Fruit fly (Drosophila melanogaster): ENCODE data around the gene CG13784.

CG13784 gene

dm6 chr2L:7258105-7258504 is 38.3 kb upstream of the CG13784 start (continued):
- TF ChIP-seq CG3407 (GFP tag; optimal IDR thresholded peaks at IDR 0.05) (peak; percentile 28), Fer2 (tag; optimal IDR thresholded peaks at IDR 0.05) (peak; percentile 1), Awh (GFP tag; IDR thresholded peaks at IDR 0.05) (no peak), sob (GFP tag; IDR thresholded peaks at IDR 0.05) (peak; percentile 50; the same call in 1 of the 2 replicates), schlank (tag; optimal IDR thresholded peaks at IDR 0.05) (no peak), CG32532 (GFP tag; IDR thresholded peaks at IDR 0.05) (peak; percentile 87), CG2712 (tag; optimal IDR thresholded peaks at IDR 0.05) (peak; percentile 60), CG42726 (GFP tag; IDR thresholded peaks at IDR 0.05; ENCODE audit: partially characterized antibody) (peak; percentile 58; the same call in 1 of the 2 replicates), CG3726 (GFP tag; IDR thresholded peaks at IDR 0.05) (no peak), amos (GFP tag; IDR thresholded peaks at IDR 0.05; ENCODE audit: partially characterized antibody) (peak; percentile 58), C15 (GFP tag; IDR thresholded peaks at IDR 0.05) (no peak), H15 (GFP tag; IDR thresholded peaks at IDR 0.05) (peak; percentile 55; the same call in 1 of the 3 replicates), CG4328 (GFP tag; optimal IDR thresholded peaks at IDR 0.05) (no peak), Hmr (GFP tag; optimal IDR thresholded peaks at IDR 0.05) (peak; percentile 49), lilli (GFP tag; optimal IDR thresholded peaks at IDR 0.05) (peak; percentile 35), disco-r (GFP tag; optimal IDR thresholded peaks at IDR 0.05) (peak; percentile 13), Hr3 (GFP tag; optimal IDR thresholded peaks at IDR 0.05) (peak; percentile 57), CG7372 (GFP tag; IDR thresholded peaks at IDR 0.05) (peak; percentile 22; the same call in 1 of the 2 replicates), CG4282 (GFP tag; optimal IDR thresholded peaks at IDR 0.05) (no peak), BtbVII (GFP tag; optimal IDR thresholded peaks at IDR 0.05) (peak; percentile 3), knrl (GFP tag; IDR thresholded peaks at IDR 0.05; ENCODE audit: partially characterized antibody) (peak; percentile 36; the same call in 1 of the 3 replicates), Ravus (GFP tag; IDR thresholded peaks at IDR 0.05) (no peak), nmo (GFP tag; optimal IDR thresholded peaks at IDR 0.05) (peak; percentile 48), CG9215 (GFP tag; IDR thresholded peaks at IDR 0.05) (peak; percentile 39; the same call in 1 of the 2 replicates), Mad (GFP tag; optimal IDR thresholded peaks at IDR 0.05) (peak; percentile 17), CG10274 (GFP tag; optimal IDR thresholded peaks at IDR 0.05) (no peak), Sry-δ (GFP tag; optimal IDR thresholded peaks at IDR 0.05) (peak; percentile 10), CG17568 (GFP tag; optimal IDR thresholded peaks at IDR 0.05) (no peak), CG32772 (GFP tag; IDR thresholded peaks at IDR 0.05) (peak; percentile 42; the same call in 1 of the 2 replicates), CG4820 (GFP tag; optimal IDR thresholded peaks at IDR 0.05) (peak; percentile 35), Fer3 (tag; optimal IDR thresholded peaks at IDR 0.05) (peak; percentile 32), CG9876 (GFP tag; optimal IDR thresholded peaks at IDR 0.05) (peak; percentile 63), CG9932 (GFP tag; IDR thresholded peaks at IDR 0.05) (peak; percentile 73), CG12391 (tag; optimal IDR thresholded peaks at IDR 0.05) (peak; percentile 39), CG17385 (GFP tag; optimal IDR thresholded peaks at IDR 0.05) (peak; percentile 44), zfh2 (GFP tag; optimal IDR thresholded peaks at IDR 0.05) (peak; percentile 6), Jarid2 (GFP tag; optimal IDR thresholded peaks at IDR 0.05) (peak; percentile 36), CG13123 (GFP tag; optimal IDR thresholded peaks at IDR 0.05) (peak; percentile 17), chinmo (GFP tag; IDR thresholded peaks at IDR 0.05; ENCODE audit: partially characterized antibody) (no peak; the same call in 3 of the 4 replicates), CG17328 (GFP tag; IDR thresholded peaks at IDR 0.05) (peak; percentile 25; the same call in 1 of the 2 replicates), Six4 (GFP tag; optimal IDR thresholded peaks at IDR 0.05) (peak; percentile 10), tx (GFP tag; optimal IDR thresholded peaks at IDR 0.05) (no peak), Xbp1 (GFP tag; optimal IDR thresholded peaks at IDR 0.05) (peak; percentile 82), bbx (GFP tag; IDR thresholded peaks at IDR 0.05; ENCODE audit: partially characterized antibody) (peak; percentile 16; the same call in 1 of the 2 replicates), CG16813 (GFP tag; IDR thresholded peaks at IDR 0.05; ENCODE audit: partially characterized antibody) (peak; percentile 41; the same call in 2 of the 3 replicates), gsb-n (tag; optimal IDR thresholded peaks at IDR 0.05) (peak; percentile 15), luna (GFP tag; optimal IDR thresholded peaks at IDR 0.05) (no peak), CG8359 (GFP tag; optimal IDR thresholded peaks at IDR 0.05; ENCODE audit: borderline replicate concordance) (peak; percentile 5), dysf (GFP tag; IDR thresholded peaks at IDR 0.05) (peak; percentile 74; the same call in 2 of the 3 replicates), so (GFP tag; IDR thresholded peaks at IDR 0.05) (no peak)

Measured in whole organism, embryonic.